Worm (Caenorhabditis elegans): ENCODE measurements around the gene T26C5.5.

The T26C5.5 gene

DNA sequence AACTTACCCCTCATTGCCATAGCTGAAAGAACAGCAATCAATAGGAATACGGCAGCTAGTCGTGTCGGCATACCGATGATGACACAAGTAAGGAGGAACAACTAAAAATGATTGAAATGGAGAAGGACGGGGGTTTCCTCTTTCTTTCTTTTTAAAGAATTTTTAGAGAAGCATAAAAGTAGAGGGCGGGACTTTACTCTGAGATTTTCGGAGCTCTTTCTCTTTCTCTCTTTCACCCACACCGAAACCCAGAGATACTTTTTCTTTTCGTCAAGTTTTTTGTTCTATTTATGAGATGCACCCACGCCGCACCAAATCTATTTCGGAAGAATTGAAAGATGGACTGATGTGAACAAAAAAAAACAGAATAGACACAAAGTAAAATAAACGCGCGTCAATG is at the start of gene T26C5.5:
Gene T26C5.5 (minus strand): TSS at position 101 of the 400 bp plus-strand sequence.
- TF ChIP-seq ztf-23 (GFP tag; IDR thresholded peaks at IDR 0.05) (no peak), cog-1 (tag; optimal IDR thresholded peaks at IDR 0.05) (no peak)

ce11 chrII:9295678-9296077 is 49.1 kb upstream of the T26C5.5 start, which contains the start of gene C01G6.9:
Gene C01G6.9 (minus strand): TSS chrII:9295818.
- TF ChIP-seq klf-2 (GFP tag; conservative IDR thresholded peaks at IDR 0.05) (no peak), ztf-23 (GFP tag; IDR thresholded peaks at IDR 0.05) (no peak), tab-1 (GFP tag; IDR thresholded peaks at IDR 0.05) (no peak), cog-1 (tag; optimal IDR thresholded peaks at IDR 0.05) (no peak), ref-1 (GFP tag; conservative IDR thresholded peaks at IDR 0.05) (no peak), med-1 (GFP tag; optimal IDR thresholded peaks at IDR 0.05; ENCODE audit: insufficient read depth) (no peak), T22C8.4 (GFP tag; IDR thresholded peaks at IDR 0.05) (no peak)

DNA sequence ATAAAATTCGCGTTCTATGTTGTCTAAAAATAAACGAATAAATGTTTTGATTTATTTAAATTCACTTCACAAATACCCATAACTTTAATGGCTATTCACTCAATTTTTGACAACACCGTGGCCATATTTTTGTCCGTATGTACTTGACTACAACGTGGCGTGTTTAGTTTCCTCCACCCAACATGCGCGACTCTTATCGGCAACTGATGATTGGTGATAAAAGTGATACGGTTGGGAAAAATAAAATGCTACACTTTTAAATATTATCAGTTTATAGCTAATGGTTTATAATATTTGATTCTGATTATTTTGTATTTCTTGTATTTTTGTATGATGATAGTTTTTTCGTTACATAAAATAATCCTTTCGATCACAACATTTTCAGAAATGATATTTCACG is 45.1 kb upstream of the T26C5.5 start, which contains the start of gene acs-7:
Gene acs-7 (plus strand): TSS at position 386 of the 400 bp plus-strand sequence.
- TF ChIP-seq flt-1 (GFP tag; IDR thresholded peaks at IDR 0.05) (no peak), ref-1 (GFP tag; conservative IDR thresholded peaks at IDR 0.05) (no peak), med-1 (GFP tag; optimal IDR thresholded peaks at IDR 0.05; ENCODE audit: insufficient read depth) (no peak), ztf-23 (GFP tag; IDR thresholded peaks at IDR 0.05) (no peak), cog-1 (tag; optimal IDR thresholded peaks at IDR 0.05) (no peak), tab-1 (GFP tag; IDR thresholded peaks at IDR 0.05) (no peak), klf-2 (GFP tag; conservative IDR thresholded peaks at IDR 0.05) (no peak), ztf-29 (GFP tag; IDR thresholded peaks at IDR 0.05) (no peak), T22C8.4 (GFP tag; IDR thresholded peaks at IDR 0.05) (no peak)

- no peak for TF ChIP-seq flt-1 (GFP tag; IDR thresholded peaks at IDR 0.05)
- no peak for TF ChIP-seq T22C8.4 (GFP tag; IDR thresholded peaks at IDR 0.05)
- TF ChIP-seq ztf-23 (GFP tag; IDR thresholded peaks at IDR 0.05): no peak
- TF ChIP-seq ref-1 (GFP tag; conservative IDR thresholded peaks at IDR 0.05): no peak
- TF ChIP-seq cog-1 (tag; optimal IDR thresholded peaks at IDR 0.05): no peak
- TF ChIP-seq med-1 (GFP tag; optimal IDR thresholded peaks at IDR 0.05; ENCODE audit: insufficient read depth): no peak
- no peak for TF ChIP-seq tab-1 (GFP tag; IDR thresholded peaks at IDR 0.05)
- no peak for TF ChIP-seq klf-2 (GFP tag; conservative IDR thresholded peaks at IDR 0.05)
- TF ChIP-seq ztf-29 (GFP tag; IDR thresholded peaks at IDR 0.05): no peak
Measured at ce11 chrII:9289127-9289526, 42.6 kb upstream of the T26C5.5 start.

DNA sequence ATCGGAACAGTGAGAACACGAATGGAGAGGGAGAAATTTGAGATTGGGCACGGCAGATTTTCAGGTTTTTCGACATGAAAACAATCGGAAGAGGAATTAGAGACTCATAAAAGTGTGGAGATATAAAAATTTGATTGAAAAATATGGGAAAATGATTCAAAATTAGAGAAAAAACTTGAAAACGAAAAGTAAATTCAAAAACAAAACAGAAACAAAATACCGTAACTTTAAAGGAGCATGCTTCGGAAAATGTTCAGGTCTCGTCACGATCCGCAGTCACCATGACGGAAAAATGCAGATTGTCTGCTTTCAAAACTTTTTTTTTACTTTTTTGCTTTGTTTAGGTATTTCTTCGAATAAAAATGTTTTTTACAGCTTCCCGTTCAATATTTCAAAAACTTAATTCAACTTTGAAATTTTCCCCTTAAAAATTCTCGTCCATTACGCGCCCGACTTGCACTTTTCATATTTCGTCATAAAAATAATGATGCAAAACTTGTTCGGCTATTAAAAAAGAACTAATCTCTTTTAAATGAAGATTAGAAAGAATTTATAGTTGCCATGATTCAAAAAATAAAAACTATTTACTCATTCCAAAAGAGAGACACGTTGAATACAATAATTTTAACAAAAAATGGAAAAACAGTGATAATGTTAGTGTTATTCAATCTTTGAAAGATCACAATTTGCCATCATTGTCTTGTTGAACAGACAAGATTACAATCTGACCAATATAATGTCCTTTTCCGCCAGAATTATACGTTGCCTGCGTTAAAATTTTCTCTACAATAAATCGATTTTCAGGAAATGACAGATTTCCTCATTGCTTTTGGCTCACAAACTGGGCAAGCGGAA is 38.9 kb upstream of the T26C5.5 start, which contains the start of gene mtrr-1:
Gene mtrr-1 (plus strand): TSS at position 805 of the 855 bp plus-strand sequence.
- TF ChIP-seq ztf-29 (GFP tag; IDR thresholded peaks at IDR 0.05): no peak
- TF ChIP-seq ztf-23 (GFP tag; IDR thresholded peaks at IDR 0.05): no peak
- no peak for TF ChIP-seq klf-2 (GFP tag; conservative IDR thresholded peaks at IDR 0.05)
- TF ChIP-seq flt-1 (GFP tag; IDR thresholded peaks at IDR 0.05): peak; percentile 29; the same call in 1 of the 2 replicates

DNA sequence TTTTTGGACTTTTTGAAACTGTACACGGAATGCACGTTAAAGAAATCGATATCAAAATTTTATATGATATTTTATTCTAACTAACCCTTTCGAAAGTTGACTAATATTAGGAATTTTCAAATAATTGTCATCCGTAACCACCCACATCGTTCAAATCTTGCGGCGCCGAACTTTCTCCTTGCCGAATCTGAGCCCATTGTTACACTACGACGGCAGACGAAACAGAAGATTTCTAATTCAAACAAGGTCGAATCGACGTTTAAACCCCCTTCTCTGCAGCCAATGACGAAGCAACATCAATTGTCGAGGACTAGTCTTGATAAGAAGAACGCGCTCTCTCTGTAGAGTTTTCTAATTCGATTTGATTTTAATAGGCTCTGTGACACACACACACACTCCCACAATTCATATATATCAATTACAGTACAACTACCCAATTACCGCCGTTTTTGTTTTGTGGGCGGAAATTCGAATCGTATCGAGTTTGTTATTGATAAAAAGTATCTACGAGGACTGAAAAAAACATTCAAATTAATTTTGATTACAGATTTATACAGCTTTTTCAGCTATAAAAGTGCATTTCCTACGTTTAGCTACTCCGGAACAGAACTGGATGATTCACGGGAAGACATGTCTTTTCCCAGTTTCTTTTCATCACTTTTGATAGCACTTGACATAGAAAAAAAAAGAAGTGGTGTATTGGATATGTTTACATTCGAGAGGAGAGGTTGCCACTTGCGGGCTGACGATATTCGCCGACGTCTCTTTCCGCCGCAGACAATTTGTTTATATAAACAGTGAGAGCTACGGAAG is 38.0 kb upstream of the T26C5.5 start:
- TF ChIP-seq ref-1 (GFP tag; conservative IDR thresholded peaks at IDR 0.05) (no peak), klf-2 (GFP tag; conservative IDR thresholded peaks at IDR 0.05) (no peak), tab-1 (GFP tag; IDR thresholded peaks at IDR 0.05) (no peak)

ce11 chrII:9283668-9284357 is 37.3 kb upstream of the T26C5.5 start:
- TF ChIP-seq cog-1 (tag; optimal IDR thresholded peaks at IDR 0.05): no peak

- TF ChIP-seq med-1 (GFP tag; optimal IDR thresholded peaks at IDR 0.05; ENCODE audit: insufficient read depth): no peak
- no peak for TF ChIP-seq ref-1 (GFP tag; conservative IDR thresholded peaks at IDR 0.05)
- TF ChIP-seq ztf-29 (GFP tag; IDR thresholded peaks at IDR 0.05): no peak
- peak; percentile 58; the same call in 1 of the 2 replicates for TF ChIP-seq ztf-23 (GFP tag; IDR thresholded peaks at IDR 0.05)
- TF ChIP-seq klf-2 (GFP tag; conservative IDR thresholded peaks at IDR 0.05): no peak
- TF ChIP-seq flt-1 (GFP tag; IDR thresholded peaks at IDR 0.05): peak; percentile 66; the same call in 1 of the 2 replicates
- no peak for TF ChIP-seq tab-1 (GFP tag; IDR thresholded peaks at IDR 0.05)
- peak; percentile 79 for TF ChIP-seq cog-1 (tag; optimal IDR thresholded peaks at IDR 0.05)
- TF ChIP-seq T22C8.4 (GFP tag; IDR thresholded peaks at IDR 0.05): peak; percentile 90
Measured at ce11 chrII:9282787-9283186, 36.2 kb upstream of the T26C5.5 start.

DNA sequence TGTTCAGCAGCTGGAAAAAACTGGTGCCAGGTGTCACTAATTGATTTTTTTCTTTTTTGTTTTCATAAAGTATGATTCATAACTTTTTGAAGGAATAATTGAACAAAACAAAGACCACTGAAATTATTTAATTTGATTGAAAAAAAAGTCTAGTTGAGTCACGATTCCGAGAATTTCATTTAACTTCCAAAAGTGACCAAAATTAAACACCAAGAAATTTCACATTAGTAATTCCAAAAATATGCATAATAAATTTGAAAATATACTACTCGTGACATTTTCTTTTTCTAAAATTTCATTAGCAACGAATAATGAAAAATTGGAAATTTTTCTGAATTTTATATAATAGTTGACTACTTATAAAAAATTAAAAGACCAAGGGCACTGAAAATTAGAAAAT is 35.5 kb upstream of the T26C5.5 start:
- TF ChIP-seq ref-1 (GFP tag; conservative IDR thresholded peaks at IDR 0.05) (no peak), klf-2 (GFP tag; conservative IDR thresholded peaks at IDR 0.05) (no peak), tab-1 (GFP tag; IDR thresholded peaks at IDR 0.05) (no peak), ztf-29 (GFP tag; IDR thresholded peaks at IDR 0.05) (no peak), T22C8.4 (GFP tag; IDR thresholded peaks at IDR 0.05) (no peak), cog-1 (tag; optimal IDR thresholded peaks at IDR 0.05) (no peak), flt-1 (GFP tag; IDR thresholded peaks at IDR 0.05) (no peak), ztf-23 (GFP tag; IDR thresholded peaks at IDR 0.05) (no peak), med-1 (GFP tag; optimal IDR thresholded peaks at IDR 0.05; ENCODE audit: insufficient read depth) (no peak)
